Fruit fly (Drosophila melanogaster): ENCODE measurements around the gene Zip99C.

The Zip99C gene

DNA sequence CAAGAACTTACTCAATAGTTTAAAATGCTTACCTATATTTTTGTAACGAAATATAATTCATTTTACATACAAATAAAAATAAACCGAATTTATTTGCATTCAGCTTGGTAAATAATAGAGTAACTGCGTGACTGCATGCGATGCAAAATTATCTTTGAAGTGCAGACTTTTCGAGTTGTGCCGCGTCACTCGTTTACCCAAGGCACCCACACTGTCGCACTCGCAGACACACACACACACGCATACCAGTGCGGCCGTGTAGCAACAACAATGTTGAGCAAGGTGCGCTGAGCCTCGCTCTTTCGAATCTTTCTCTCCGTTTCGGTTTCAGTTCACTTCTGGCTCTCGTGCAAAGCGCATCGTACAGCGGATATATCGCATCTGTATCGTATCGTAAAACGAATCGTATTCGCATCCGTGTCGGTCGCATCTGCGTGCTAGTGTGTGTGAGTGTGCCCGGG is 8.1 kb upstream of the Zip99C start, which contains the start of gene CG31038 (continued):
- TF ChIP-seq bbx (GFP tag; IDR thresholded peaks at IDR 0.05; ENCODE audit: partially characterized antibody), result peak; percentile 69

dm6 chr3R:29876232-29876631 is 7.5 kb upstream of the Zip99C start:
- TF ChIP-seq CG9876 (GFP tag; optimal IDR thresholded peaks at IDR 0.05) (no peak), D19B (GFP tag; optimal IDR thresholded peaks at IDR 0.05) (no peak), E2f2 (GFP tag; IDR thresholded peaks at IDR 0.05) (no peak), CG3163 (GFP tag; optimal IDR thresholded peaks at IDR 0.05) (peak; percentile 23), al (GFP tag; IDR thresholded peaks at IDR 0.05) (no peak), Ets65A (GFP tag) (peak; percentile 82), Nf-YC (tag; optimal IDR thresholded peaks at IDR 0.05) (no peak), Trl (optimal IDR thresholded peaks at IDR 0.05) (peak in 1 of 2 experiments; percentile 54), Trl (GFP tag; optimal IDR thresholded peaks at IDR 0.05) (no peak)

DNA sequence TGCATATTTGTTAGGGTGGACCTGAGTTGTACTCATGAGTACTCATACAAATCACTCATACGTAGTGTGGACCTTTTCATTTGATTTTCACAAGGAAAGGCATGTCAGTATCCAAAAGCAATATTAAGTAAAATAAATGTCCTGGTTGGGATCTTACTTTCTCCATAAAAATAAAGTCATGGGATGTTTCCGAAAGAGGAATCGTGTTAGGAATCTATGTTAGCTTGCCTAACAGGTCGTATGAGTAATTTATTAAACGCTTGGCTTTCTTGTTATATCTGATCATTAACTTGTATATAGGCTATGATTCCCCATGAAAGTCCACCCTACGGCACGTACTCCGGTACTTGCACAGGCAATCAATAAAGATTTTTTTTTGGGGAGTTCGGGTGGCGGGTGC is 7.1 kb upstream of the Zip99C start:
- TF ChIP-seq br (optimal IDR thresholded peaks at IDR 0.05) (no peak), nom (GFP tag; optimal IDR thresholded peaks at IDR 0.05) (peak; percentile 34), CG10979 (tag; optimal IDR thresholded peaks at IDR 0.05) (peak; percentile 4), ci (GFP tag; IDR thresholded peaks at IDR 0.05) (0 out of 3 replicates have a peak, but pooled peaks have one; percentile 54), dmrt11E (tag; optimal IDR thresholded peaks at IDR 0.05) (no peak), fu2 (GFP tag; optimal IDR thresholded peaks at IDR 0.05) (no peak), bsh (GFP tag; optimal IDR thresholded peaks at IDR 0.05) (peak in 1 of 2 experiments; percentile 52), Drgx (GFP tag; IDR thresholded peaks at IDR 0.05) (peak; percentile 75), CG7372 (GFP tag; IDR thresholded peaks at IDR 0.05) (peak; percentile 44), Sry-β (GFP tag; optimal IDR thresholded peaks at IDR 0.05) (no peak), Med (GFP tag) (peak; percentile 12)

DNA sequence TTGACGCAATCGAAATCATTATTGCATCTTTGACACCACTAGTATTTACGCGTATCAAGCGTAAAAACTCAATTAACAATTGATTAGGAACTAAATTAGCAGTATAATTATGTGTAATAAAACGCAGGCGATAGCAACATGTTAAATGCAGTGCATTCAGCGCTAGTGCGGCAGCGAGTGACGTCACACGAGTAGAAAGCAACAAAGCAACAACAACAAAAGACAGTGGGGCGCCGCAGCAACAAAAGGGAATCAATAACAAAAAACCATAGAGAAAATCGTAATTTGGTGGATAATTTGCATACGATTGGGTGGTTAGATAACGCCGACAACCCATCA is 624 bp upstream of the Zip99C start, which contains the start of gene CG34133:
Gene CG34133 (plus strand): TSS at position 16 of the 339 bp plus-strand sequence.
- TF ChIP-seq CG34422 (GFP tag; IDR thresholded peaks at IDR 0.05) (peak; percentile 45; the same call in 1 of the 3 replicates), CG42726 (GFP tag; IDR thresholded peaks at IDR 0.05; ENCODE audit: partially characterized antibody) (0 out of 2 replicates have a peak, but pooled peaks have one; percentile 64), zen2 (GFP tag; IDR thresholded peaks at IDR 0.05; ENCODE audit: partially characterized antibody) (0 out of 3 replicates have a peak, but pooled peaks have one; percentile 3), MESR4 (GFP tag; optimal IDR thresholded peaks at IDR 0.05) (peak; percentile 93), CG4617 (GFP tag; optimal IDR thresholded peaks at IDR 0.05; ENCODE audit: borderline replicate concordance) (peak; percentile 39), CG4360 (GFP tag; IDR thresholded peaks at IDR 0.05) (peak; percentile 83), seq (GFP tag; IDR thresholded peaks at IDR 0.05) (0 out of 2 replicates have a peak, but pooled peaks have one; percentile 20), CG14710 (tag; optimal IDR thresholded peaks at IDR 0.05) (peak; percentile 17), Dref (GFP tag; IDR thresholded peaks at IDR 0.05) (peak; percentile 47), p53 (GFP tag; optimal IDR thresholded peaks at IDR 0.05) (no peak), E2f2 (GFP tag; IDR thresholded peaks at IDR 0.05) (no peak), CG31441 (GFP tag; IDR thresholded peaks at IDR 0.05) (no peak), bsh (GFP tag; optimal IDR thresholded peaks at IDR 0.05) (no peak), exex (tag; optimal IDR thresholded peaks at IDR 0.05) (peak; percentile 17), Pdp1 (GFP tag; optimal IDR thresholded peaks at IDR 0.05) (peak in 1 of 2 experiments; percentile 63), Neu2 (GFP tag; optimal IDR thresholded peaks at IDR 0.05; ENCODE audit: borderline replicate concordance) (peak; percentile 7)

All from whole organism, embryonic.